Fruit fly (Drosophila melanogaster): ENCODE results near the gene CG6576.
A peak's percentile ranks its signal among the peaks of the same experiment; 100 is the strongest.

Gene CG6576

DNA sequence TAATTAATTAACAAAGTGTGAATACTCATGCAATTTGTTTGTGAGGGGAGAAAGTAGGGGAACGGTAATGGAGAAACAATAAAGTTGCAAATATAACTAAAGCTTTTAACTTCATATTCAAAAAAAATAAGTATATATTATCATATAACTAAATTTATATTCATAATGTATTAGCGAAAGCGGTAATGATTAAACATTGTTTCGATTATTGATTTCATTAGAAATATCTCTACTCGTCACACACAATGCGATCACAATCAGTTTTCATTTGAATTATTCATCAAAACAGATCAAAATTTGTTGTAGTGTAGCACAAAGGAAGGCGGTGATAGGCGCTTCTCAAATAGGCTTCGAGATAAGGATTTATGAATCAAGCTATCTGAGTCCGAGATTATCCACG, at the start of gene CG6576:
Gene CG6576 (plus strand): TSS at position 301 of the 400 bp plus-strand sequence.
- TF ChIP-seq Dll (optimal IDR thresholded peaks at IDR 0.05) (no peak), usp (GFP tag; optimal IDR thresholded peaks at IDR 0.05) (no peak), CG8478 (optimal IDR thresholded peaks at IDR 0.05) (no peak), psq (optimal IDR thresholded peaks at IDR 0.05) (no peak), EcR (GFP tag; optimal IDR thresholded peaks at IDR 0.05) (no peak), pan (optimal IDR thresholded peaks at IDR 0.05) (no peak)

DNA sequence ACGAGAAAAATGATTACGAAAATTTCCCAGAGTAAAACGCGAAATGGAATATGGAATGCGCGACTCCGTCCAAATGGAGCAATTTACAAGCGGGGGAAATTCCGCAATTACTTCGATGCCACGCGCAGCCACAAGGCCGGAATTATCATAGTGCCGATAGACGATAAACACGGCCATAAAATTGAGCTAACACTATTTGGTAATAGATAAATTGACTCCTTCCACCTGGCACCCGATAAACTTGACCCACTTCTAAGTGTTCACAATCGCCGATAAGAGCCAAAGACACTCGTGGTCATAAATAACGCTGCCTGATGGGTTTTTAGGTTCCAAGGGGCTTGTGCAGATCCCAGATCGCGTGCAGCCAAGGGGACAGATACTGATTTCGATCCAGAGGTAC, 48.7 kb upstream of the CG6576 start:
- TF ChIP-seq pan (optimal IDR thresholded peaks at IDR 0.05) (no peak), usp (GFP tag; optimal IDR thresholded peaks at IDR 0.05) (no peak), psq (optimal IDR thresholded peaks at IDR 0.05) (no peak)

DNA sequence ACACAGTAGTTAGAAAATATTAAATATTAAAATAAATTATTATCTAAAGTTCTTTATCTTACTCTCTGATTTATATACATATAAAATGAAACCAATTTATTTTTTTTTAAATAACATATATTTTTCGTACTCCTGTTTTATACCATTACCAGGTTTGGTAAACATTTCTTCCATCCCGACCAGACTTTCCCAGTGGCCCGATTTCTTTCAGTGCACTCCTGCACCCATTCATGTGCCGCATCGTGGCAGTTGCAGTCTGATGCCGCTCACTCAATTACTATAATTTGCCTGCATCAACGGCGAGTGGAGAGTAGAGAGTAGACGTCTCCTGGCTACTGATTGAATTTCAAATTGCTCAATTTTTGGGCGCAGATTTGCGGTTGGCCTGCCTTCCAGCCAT, 48.0 kb upstream of the CG6576 start:
- TF ChIP-seq psq (optimal IDR thresholded peaks at IDR 0.05) (no peak), CG8478 (optimal IDR thresholded peaks at IDR 0.05) (no peak), Dll (optimal IDR thresholded peaks at IDR 0.05) (no peak), pan (optimal IDR thresholded peaks at IDR 0.05) (no peak), EcR (GFP tag; optimal IDR thresholded peaks at IDR 0.05) (no peak), usp (GFP tag; optimal IDR thresholded peaks at IDR 0.05) (no peak)

DNA sequence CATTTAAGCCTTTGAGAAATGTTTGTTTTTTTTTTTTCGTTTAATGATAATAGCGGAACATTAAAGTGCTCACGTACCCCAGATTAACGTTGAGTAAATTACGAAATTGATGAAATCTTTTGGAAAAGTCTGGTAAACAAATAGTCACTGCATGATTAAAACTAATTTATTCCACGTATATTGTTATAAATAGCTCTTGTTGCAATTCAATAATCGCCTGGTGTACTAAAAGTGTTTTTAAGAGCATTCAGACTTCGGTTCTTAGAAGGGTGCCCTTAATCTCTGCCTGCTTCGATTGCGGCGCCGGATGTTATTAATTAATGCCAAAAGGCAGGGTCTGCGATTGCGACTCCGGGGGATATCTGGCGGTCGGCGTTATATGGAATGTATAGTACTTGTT, 46.9 kb upstream of the CG6576 start:
- TF ChIP-seq CG8478 (optimal IDR thresholded peaks at IDR 0.05): no peak

DNA sequence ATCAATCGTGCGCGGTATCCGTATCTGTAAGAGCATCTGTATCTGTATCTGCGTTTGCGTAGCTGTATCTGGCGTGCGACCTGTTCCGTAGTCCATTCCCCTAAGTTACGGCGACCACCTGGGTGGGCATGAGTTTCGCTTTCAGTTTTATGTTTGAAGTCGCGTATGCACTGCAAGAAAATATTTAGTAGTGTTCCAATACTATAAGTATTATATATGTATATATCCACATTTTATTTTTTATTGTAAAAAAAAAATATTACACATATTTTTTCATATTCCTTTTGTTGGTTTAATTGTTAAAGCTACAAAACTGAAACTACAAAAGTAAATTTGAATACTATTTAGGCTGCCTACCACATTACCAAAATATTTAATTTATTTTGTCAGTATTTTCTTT, 42.9 kb upstream of the CG6576 start:
- TF ChIP-seq usp (GFP tag; optimal IDR thresholded peaks at IDR 0.05) (no peak), CG8478 (optimal IDR thresholded peaks at IDR 0.05) (no peak), psq (optimal IDR thresholded peaks at IDR 0.05) (no peak)

DNA sequence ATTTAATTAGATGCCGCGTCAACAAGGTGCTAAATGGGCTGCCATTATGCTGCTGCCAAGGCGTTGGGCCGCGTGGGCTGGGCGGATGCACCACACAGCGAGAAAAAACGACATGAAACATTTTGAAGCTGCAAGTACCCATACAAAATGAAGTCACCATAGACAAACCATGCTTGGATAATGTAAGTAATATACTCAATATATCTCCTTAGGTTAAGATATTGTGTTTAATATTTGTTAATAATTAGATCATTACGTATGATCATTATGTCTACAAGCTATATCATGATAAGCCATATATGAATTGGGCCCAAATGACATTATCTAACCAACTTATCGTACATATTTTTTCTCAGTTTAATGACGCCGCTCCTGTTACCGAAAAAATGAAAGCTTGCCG, 39.8 kb upstream of the CG6576 start:
- TF ChIP-seq usp (GFP tag; optimal IDR thresholded peaks at IDR 0.05) (no peak), Dll (optimal IDR thresholded peaks at IDR 0.05) (peak; percentile 9)

DNA sequence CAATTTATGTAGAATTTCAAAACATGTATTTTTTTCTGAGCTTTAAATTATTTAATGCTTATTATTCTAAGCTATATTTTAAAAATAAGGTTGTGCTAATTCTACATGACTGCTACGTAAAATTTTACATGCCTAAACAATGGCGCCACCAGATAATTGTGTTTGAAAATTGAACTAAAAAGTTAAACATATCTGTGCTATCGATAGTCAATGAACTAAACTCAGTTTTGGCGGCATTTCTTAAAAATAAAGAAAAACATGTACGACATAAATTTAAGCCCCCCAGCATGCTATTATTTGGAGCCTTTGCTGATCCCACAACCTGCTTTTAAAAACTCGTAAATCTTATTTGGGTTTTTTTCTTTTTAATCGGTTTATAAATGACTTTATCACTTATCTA, 37.2 kb upstream of the CG6576 start:
- TF ChIP-seq psq (optimal IDR thresholded peaks at IDR 0.05) (no peak), Dll (optimal IDR thresholded peaks at IDR 0.05) (no peak), pan (optimal IDR thresholded peaks at IDR 0.05) (no peak), EcR (GFP tag; optimal IDR thresholded peaks at IDR 0.05) (no peak), usp (GFP tag; optimal IDR thresholded peaks at IDR 0.05) (no peak), CG8478 (optimal IDR thresholded peaks at IDR 0.05) (no peak)

DNA sequence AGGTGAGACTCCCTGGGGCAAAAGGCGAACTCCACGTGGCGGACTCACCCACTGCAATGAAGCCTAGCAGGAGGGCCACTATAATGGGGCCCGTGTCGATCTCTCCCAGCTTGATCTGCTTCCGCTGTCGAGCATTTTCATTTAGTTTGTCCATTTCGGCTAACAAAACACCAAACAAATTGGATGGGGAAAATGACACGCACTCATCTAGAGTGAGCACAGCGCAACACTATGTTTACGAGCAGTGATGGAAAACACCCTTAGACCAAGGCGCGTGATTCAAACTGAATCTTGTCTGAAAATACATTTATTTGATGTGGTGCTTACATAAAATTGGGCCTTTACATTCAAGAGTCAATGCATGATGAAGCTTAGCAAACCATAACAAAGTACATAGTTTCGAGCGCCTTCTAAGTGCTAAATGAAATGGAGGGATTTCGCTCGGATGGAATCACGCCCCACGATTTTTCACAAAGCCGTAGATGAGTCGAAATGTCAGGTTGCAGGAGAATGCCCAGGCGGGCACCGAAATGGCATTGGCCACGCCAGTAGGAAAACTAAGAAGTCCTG, 35.7 kb upstream of the CG6576 start, which contains the start of gene SrpRbeta:
Gene SrpRbeta (minus strand): TSS at position 236 of the 570 bp plus-strand sequence.
- no peak for TF ChIP-seq usp (GFP tag; optimal IDR thresholded peaks at IDR 0.05)
- TF ChIP-seq psq (optimal IDR thresholded peaks at IDR 0.05): no peak
- TF ChIP-seq Dll (optimal IDR thresholded peaks at IDR 0.05): no peak
- no peak for TF ChIP-seq EcR (GFP tag; optimal IDR thresholded peaks at IDR 0.05)
- no peak for TF ChIP-seq pan (optimal IDR thresholded peaks at IDR 0.05)
- TF ChIP-seq CG8478 (optimal IDR thresholded peaks at IDR 0.05): no peak

DNA sequence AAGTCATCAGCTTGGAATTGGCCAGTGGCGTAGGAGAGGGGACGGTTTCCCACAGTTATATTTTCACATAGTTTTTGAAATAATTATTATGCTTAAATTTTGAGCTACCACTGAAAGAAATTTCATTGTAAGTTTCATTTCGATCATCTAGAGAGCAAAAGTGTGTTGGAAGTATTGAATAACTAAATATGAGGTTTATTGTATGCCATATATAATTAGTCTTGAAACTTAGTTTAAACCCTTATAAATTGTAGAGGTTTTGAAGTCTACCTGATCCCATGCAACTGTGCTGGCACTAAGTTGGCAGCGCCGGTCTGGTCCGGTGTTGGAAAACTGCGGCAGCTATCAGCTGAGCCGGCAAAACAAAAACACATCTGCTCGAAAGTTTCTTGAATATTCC, 34.6 kb upstream of the CG6576 start, which contains the start of the genes CG32022 and CG6511:
Gene CG32022 (minus strand): TSS at position 128 of the 400 bp plus-strand sequence.
Gene CG6511 (plus strand): TSS at position 180 of the 400 bp plus-strand sequence.
- TF ChIP-seq CG8478 (optimal IDR thresholded peaks at IDR 0.05): no peak

DNA sequence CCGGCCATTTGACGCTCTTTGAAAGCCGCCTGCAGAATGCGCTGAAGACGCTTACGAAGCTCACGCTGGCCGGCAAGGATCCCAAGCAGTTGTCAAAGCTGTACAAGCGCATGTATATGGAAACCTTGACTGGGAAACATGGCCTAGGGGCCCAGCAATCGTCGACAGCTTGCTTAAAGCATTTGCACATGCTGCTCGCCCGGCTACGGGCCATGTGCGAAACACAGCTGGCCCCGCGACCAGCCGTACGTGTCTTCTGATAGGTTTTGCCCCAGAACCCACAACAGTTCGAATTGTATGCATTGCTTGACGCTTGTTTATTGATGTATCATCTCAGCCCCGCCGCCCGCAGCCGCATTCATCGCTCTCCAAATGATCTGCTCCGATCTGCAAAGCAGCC, 30.5 kb upstream of the CG6576 start:
- no peak for TF ChIP-seq psq (optimal IDR thresholded peaks at IDR 0.05)

DNA sequence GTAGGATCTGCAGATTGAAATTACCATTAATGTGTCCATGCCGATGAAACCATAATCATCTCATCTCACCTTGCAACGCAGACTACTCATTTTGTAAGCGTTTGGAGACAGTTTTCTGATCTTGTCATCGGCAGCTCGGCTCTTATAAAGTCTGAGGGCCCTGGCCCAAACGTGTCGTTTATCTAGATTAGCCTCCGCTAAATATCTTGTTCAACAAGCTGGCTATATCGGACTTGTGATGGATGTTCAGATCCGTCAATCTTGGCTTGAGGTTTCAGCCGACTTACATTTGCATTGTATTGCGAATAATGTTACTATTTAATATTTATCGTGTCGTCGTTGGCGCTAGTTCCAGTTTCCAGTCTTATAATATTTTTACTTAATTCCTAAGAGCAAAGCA, 30.1 kb upstream of the CG6576 start, which contains the start of gene CG43965:
Gene CG43965 (minus strand): TSS at position 101 of the 400 bp plus-strand sequence.
- TF ChIP-seq pan (optimal IDR thresholded peaks at IDR 0.05) (no peak), EcR (GFP tag; optimal IDR thresholded peaks at IDR 0.05) (no peak), CG8478 (optimal IDR thresholded peaks at IDR 0.05) (no peak)

DNA sequence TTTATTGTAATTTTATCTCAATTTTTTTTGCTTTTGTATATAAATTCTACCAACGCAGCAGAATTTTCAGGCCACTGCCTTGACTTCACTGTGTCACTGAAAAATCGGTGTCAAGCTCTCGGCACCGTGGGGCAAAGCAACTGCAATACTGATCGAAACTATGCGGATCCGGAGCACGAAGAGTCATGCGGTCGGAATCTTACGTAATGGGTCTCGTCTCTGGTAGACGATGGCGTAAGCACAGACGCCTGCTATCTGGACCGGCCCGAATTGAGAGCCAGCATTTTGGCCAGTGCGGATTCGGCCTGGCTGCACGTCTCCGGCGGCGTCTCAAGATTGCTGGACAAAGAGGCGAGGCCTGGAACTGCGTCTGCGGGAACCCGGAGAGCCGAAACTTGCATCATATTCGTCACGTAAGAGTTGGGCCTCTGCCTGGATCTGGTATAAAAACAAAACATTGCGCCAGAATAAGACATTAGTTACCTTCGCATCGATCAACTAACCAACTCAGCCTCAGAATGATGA, 29.4 kb upstream of the CG6576 start, which contains the start of gene Cp18:
Gene Cp18 (plus strand): TSS at position 475 of the 525 bp plus-strand sequence.
- TF ChIP-seq EcR (GFP tag; optimal IDR thresholded peaks at IDR 0.05): no peak
- TF ChIP-seq CG8478 (optimal IDR thresholded peaks at IDR 0.05): no peak
- TF ChIP-seq Dll (optimal IDR thresholded peaks at IDR 0.05): no peak
- TF ChIP-seq pan (optimal IDR thresholded peaks at IDR 0.05): no peak
- no peak for TF ChIP-seq psq (optimal IDR thresholded peaks at IDR 0.05)
- no peak for TF ChIP-seq usp (GFP tag; optimal IDR thresholded peaks at IDR 0.05)

DNA sequence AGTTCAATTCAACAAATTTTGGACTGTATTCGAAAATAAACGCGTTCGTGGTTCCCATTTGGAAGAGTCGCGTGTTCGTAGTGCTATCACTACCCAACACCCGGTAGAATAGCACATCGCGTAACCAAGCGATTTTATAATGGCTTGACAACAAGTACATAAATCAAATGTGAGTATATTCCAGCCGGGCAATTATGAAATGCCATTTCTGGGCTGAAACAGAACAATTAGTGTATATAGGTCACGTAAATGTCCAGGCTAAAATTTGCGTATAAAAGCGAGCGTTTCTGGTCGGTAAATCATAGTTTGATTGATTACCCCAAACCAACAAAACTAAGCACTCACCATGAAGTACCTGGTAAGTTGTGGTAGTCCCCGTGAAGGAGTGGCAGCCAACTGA, 27.6 kb upstream of the CG6576 start, which contains the start of gene Cp15:
Gene Cp15 (plus strand): TSS at position 301 of the 400 bp plus-strand sequence.
- TF ChIP-seq EcR (GFP tag; optimal IDR thresholded peaks at IDR 0.05) (no peak), pan (optimal IDR thresholded peaks at IDR 0.05) (no peak), Dll (optimal IDR thresholded peaks at IDR 0.05) (no peak)

DNA sequence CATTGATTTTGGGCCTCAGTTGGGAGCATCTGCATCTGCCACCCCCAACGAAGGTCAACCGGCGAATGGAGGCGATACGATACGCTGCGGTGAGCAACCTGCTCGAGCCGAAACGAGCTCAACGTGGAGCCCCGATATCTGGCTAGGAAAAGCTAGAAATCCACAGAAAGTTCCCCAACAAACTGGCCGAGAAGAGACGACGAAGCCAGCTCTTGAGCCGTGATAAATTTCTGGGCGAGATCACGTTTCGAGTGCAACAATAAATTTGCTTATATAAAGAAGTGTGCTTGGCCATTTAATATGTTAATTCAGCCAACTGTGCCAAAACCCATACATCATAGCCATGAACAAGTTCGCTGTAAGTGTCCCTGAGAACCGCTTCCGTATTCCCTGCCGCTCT, 26.2 kb upstream of the CG6576 start, which contains the start of gene Cp19:
Gene Cp19 (plus strand): TSS at position 301 of the 400 bp plus-strand sequence.
- no peak for TF ChIP-seq usp (GFP tag; optimal IDR thresholded peaks at IDR 0.05)
- TF ChIP-seq Dll (optimal IDR thresholded peaks at IDR 0.05): no peak
- TF ChIP-seq CG8478 (optimal IDR thresholded peaks at IDR 0.05): no peak
- TF ChIP-seq EcR (GFP tag; optimal IDR thresholded peaks at IDR 0.05): no peak
- no peak for TF ChIP-seq pan (optimal IDR thresholded peaks at IDR 0.05)
- no peak for TF ChIP-seq psq (optimal IDR thresholded peaks at IDR 0.05)
